Worm (Caenorhabditis elegans) whole organism, late embryonic: Measurements from ENCODE around the gene W03F9.2.

Experiments used
- ama-1 ChIP-seq: fragments of 150-350 bp; optimal IDR thresholded peaks from 2 replicates; lab custom pipeline; 2014
- pat-9 ChIP-seq: fragments of 200-800 bp; sonication (Bioruptor generic); optimal IDR thresholded peaks from 2 replicates; lab custom pipeline; 2018; ENCODE audit warnings: mild to moderate bottlenecking, missing genetic modification characterization, moderate library complexity, missing compliant biosample characterization

- TF ChIP-seq ama-1 (lab: Kevin White, UChicago) (no peak), pat-9 (no peak)
Measured at ce11 chrV:138592-138991, 10.8 kb upstream of the W03F9.2 start, which contains the start of gene W03F9.9.
